Fruit fly (Drosophila melanogaster) Kc167 (cell line): ENCODE data around the gene PSMG1.

Source experiments
- Myc ChIP-seq: fragments of >200 bp; optimal IDR thresholded peaks from 2 replicates; lab custom pipeline; 2017; ENCODE audit warnings: missing external identifiers
- Sin3A ChIP-seq: fragments of >200 bp; optimal IDR thresholded peaks from 2 replicates; lab custom pipeline; 2018; ENCODE audit warnings: missing external identifiers
- h ChIP-seq: fragments of >200 bp; optimal IDR thresholded peaks from 3 replicates; lab custom pipeline; 2018; ENCODE audit warnings: missing external identifiers
- insv ChIP-seq: fragments of >200 bp; optimal IDR thresholded peaks from 3 replicates; lab custom pipeline; 2018; ENCODE audit warnings: missing external identifiers
- psq ChIP-seq: fragments of >200 bp; optimal IDR thresholded peaks from 2 replicates; lab custom pipeline; 2017; ENCODE audit warnings: missing external identifiers
- ttk ChIP-seq: sonication (Bioruptor generic); optimal IDR thresholded peaks from 2 replicates; lab custom pipeline; 2017; ENCODE audit warnings: missing external identifiers

Gene PSMG1

dm6 chr3R:5794267-5795089, at the start of gene PSMG1, which contains the start of gene CG10979:
Gene PSMG1, minus strand, starts transcription at chr3R:5794317.
Gene CG10979, plus strand, starts transcription at chr3R:5794705.
- no peak for TF ChIP-seq insv (lab: Kevin White, UChicago)
- no peak for TF ChIP-seq Sin3A
- TF ChIP-seq ttk = no peak

dm6 chr3R:5843516-5843915, 49.4 kb upstream of the PSMG1 start:
- TF ChIP-seq h (lab: Kevin White, UChicago) (no peak), psq (lab: Kevin White, UChicago) (no peak), Sin3A (no peak), Myc (lab: Kevin White, UChicago) (no peak), ttk (no peak), insv (lab: Kevin White, UChicago) (no peak)

DNA sequence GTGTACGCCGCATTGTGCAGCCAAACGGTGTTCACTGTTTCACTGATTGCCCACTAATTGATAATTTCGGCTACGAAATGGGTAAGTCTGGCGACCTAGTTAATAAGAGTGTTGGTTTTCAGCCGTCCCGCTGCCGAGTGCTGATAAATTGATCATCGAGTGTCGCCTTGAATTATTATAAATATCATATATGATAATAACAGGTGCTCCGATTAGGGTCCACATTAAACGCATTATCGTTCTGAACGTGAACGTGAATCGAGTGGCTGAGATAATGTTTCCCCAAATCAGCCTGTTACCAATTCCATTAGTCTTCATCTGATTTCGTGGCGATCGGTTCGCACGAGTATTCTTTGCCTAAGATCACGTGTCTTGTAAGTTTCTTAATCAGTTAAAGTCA, 47.2 kb upstream of the PSMG1 start:
- TF ChIP-seq insv (lab: Kevin White, UChicago) (no peak), h (lab: Kevin White, UChicago) (no peak), psq (lab: Kevin White, UChicago) (no peak), ttk (no peak), Myc (lab: Kevin White, UChicago) (no peak), Sin3A (no peak)

DNA sequence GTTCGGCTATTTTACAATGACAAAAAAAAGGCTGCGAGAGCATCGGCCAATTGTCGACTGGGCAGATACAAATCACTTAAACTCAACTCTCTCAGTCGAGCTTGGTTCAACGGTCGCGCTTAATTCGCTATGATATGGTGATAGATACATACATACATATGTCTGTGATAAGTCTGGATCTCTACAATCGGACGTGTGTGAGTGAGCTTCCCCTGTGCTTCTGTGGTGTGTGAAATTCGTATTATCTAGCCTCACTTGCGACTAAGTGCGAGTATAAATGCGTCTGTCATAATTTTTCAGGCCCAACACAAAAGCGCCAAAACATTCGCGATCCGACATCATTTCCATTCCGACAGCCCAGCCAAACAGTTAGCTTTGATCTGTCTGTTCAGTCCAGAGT, 46.8 kb upstream of the PSMG1 start, which contains the start of gene CG1213:
Gene CG1213 (plus strand): TSS at position 301 of the 400 bp plus-strand sequence.
- no peak for TF ChIP-seq psq (lab: Kevin White, UChicago)
- no peak for TF ChIP-seq h (lab: Kevin White, UChicago)
- TF ChIP-seq Sin3A = no peak
- no peak for TF ChIP-seq insv (lab: Kevin White, UChicago)
- no peak for TF ChIP-seq Myc (lab: Kevin White, UChicago)
- no peak for TF ChIP-seq ttk

- TF ChIP-seq Myc (lab: Kevin White, UChicago) (no peak), Sin3A (no peak), ttk (no peak), h (lab: Kevin White, UChicago) (no peak), psq (lab: Kevin White, UChicago) (no peak), insv (lab: Kevin White, UChicago) (no peak)
These were observed 44.7 kb upstream of the PSMG1 start for dm6 chr3R:5838683-5839365.

DNA sequence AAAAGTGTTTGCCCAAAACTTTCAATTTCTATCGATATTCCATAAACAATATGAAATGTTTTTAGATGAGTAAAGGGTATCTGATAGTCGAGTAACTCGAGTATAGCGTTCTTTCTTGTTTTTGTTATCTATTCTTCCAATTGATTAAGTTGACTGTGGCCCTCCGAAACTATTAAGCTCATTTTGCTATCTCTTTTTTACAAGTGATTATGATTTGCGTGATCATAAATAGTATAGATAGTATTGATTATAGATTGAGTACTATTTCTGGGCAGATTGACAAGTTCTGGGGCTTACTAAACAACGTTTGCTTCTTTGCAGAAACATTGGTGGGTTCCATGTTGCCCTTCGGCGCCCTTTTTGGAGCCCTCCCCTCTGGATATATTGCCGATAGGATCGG, 42.4 kb upstream of the PSMG1 start:
- TF ChIP-seq h (lab: Kevin White, UChicago) = no peak
- no peak for TF ChIP-seq insv (lab: Kevin White, UChicago)
- TF ChIP-seq psq (lab: Kevin White, UChicago) = no peak
- TF ChIP-seq Sin3A = no peak
- no peak for TF ChIP-seq Myc (lab: Kevin White, UChicago)
- no peak for TF ChIP-seq ttk

DNA sequence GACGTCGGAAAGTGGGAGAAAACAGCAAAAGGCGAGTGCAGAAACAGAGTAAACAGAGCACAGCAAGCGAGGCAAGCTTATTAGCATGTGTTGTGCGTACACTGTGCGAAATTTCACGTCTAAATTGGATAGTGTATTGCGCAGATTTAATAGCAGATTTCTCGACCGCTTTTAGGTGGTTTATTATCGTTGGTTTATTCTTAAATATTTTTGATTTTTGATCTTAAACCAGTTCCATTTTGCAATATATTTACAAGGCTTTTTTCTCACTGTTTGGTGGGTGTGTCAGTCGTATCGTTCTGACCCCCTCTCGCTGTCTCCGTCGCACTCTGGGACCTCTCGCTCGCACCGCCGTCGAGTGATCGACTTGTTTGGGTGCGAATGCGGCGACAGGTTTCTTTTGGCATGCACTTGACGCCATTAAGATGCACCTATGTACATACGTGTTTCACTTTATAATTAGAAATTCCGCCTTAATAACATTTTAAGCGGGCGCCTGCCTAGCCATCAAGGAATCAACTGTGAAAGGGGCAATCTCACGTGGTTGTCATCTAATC, 39.9 kb upstream of the PSMG1 start:
- TF ChIP-seq psq (lab: Kevin White, UChicago) (no peak), insv (lab: Kevin White, UChicago) (no peak), ttk (no peak), Sin3A (no peak), Myc (lab: Kevin White, UChicago) (no peak), h (lab: Kevin White, UChicago) (no peak)

dm6 chr3R:5832345-5832981, 38.3 kb upstream of the PSMG1 start:
- TF ChIP-seq Sin3A (no peak), insv (lab: Kevin White, UChicago) (no peak), Myc (lab: Kevin White, UChicago) (no peak), h (lab: Kevin White, UChicago) (no peak), ttk (no peak), psq (lab: Kevin White, UChicago) (no peak)

DNA sequence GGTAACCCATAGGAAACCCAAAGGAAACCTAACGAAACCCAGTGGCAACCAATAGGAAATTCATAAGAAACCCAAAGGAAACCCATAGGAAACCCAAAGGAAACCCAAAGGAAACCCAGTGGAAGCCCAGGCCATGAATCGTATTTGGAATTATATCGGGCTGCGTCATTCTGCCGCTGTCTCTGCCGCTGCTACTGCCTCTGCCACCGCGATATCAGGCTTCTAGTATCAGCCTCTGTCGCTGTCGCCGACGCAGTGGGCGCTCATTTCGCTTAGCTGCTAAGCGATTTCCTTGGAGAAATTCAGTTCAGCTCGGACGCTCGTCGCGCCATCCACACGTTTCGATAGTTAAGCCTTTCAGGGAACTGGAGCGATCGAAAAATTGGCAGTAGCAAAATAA, 37.2 kb upstream of the PSMG1 start, which contains the start of gene CG1208:
Gene CG1208 (plus strand): TSS at position 301 of the 400 bp plus-strand sequence.
- TF ChIP-seq h (lab: Kevin White, UChicago) (no peak), psq (lab: Kevin White, UChicago) (no peak), ttk (no peak), Myc (lab: Kevin White, UChicago) (no peak), Sin3A (no peak), insv (lab: Kevin White, UChicago) (no peak)

dm6 chr3R:5829762-5830161, 35.6 kb upstream of the PSMG1 start, which contains the start of gene glob3:
Gene glob3, plus strand, starts transcription at chr3R:5830062.
- TF ChIP-seq Sin3A (no peak), Myc (lab: Kevin White, UChicago) (no peak), insv (lab: Kevin White, UChicago) (no peak), h (lab: Kevin White, UChicago) (no peak), ttk (no peak), psq (lab: Kevin White, UChicago) (no peak)

- TF ChIP-seq ttk (no peak), insv (lab: Kevin White, UChicago) (no peak), psq (lab: Kevin White, UChicago) (no peak), Myc (lab: Kevin White, UChicago) (no peak), Sin3A (no peak), h (lab: Kevin White, UChicago) (no peak)
These were observed 30.3 kb upstream of the PSMG1 start, which contains the start of the genes Sec20 and dgrn for dm6 chr3R:5824456-5824855. Gene Sec20, minus strand, starts transcription at chr3R:5824532. Gene dgrn, plus strand, starts transcription at chr3R:5824615.
